Fruit fly (Drosophila melanogaster): Measurements from ENCODE around the gene CG44195.

CG44195 gene

DNA sequence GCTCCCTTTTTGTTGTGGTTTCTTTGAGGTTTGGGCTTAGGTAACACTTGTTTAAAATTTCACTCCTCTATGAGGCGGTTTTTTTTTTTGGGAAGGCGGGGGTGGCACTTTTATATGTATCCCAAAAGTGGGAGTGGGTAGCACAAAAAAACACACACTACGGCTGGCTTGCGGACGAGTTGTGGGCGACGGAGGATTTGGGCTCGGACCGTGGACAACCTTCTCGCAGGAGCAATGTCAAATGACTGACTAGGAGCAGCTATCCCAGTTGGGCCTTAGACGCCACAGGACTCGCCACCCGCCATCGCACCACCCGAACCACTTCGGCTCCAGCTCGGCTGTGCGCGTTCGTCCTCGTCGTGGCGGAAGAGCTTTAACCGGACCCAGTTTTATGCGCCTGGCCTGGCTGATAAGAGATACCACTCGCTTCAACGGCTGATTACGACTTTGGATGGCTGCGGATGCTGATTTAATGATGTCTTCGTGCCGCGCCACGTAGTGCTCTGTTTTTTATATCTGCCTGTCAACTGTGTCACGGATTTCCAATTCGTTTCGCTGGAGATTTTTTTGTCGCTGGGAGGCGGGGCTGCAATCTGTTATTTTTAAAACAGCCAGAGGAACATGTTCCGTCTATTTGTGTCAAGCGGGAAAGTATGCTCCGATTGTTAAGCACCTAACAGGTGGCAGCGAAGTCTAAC is 22.6 kb upstream of the CG44195 start, which contains the start of gene Ank2 (continued):
- TF ChIP-seq abd-A (tag; optimal IDR thresholded peaks at IDR 0.05) = peak; percentile 94
- peak; percentile 62 for TF ChIP-seq Med (GFP tag)
- TF ChIP-seq CG13894 (tag; optimal IDR thresholded peaks at IDR 0.05) = peak; percentile 91
- TF ChIP-seq jumu (GFP tag; optimal IDR thresholded peaks at IDR 0.05) = no peak
- peak; percentile 97 for TF ChIP-seq Deaf1 (tag; optimal IDR thresholded peaks at IDR 0.05)
- peak in 1 of 2 experiments; percentile 18 for TF ChIP-seq chif (GFP tag; optimal IDR thresholded peaks at IDR 0.05)

DNA sequence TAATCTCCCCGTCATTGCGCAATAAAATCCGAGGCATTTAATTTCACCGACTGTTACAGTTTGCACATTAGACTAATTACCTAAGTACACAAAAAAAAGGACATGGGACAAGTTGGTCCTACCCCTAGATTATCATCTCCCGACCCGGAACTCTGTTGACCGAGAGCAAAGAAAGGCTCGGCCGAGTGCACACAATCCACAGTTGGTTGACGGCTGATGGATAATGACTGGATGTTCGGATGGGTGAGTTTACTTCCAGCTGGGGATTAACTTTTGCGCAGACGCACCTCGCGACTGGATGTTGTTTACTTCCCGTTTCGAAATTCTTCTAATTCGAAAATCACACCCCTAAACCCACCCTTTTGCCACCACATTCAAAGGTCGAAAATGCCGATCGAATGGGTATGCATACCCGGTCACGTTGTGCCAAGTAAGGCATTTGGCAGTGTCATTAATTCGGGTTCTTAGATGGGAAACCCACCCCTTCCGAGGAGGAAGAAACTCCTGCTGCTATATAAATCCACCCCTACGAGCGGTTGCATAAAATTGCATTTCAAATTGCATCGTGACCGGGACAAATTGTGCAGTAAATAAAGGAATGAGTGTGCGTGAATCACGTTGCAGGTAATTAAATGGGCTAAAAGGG is 19.0 kb upstream of the CG44195 start:
- peak; percentile 56; the same call in 1 of the 2 replicates for TF ChIP-seq seq (GFP tag; IDR thresholded peaks at IDR 0.05)
- no peak for TF ChIP-seq Dbx (GFP tag; IDR thresholded peaks at IDR 0.05)
- TF ChIP-seq scrt (GFP tag; optimal IDR thresholded peaks at IDR 0.05) = peak; percentile 88
- TF ChIP-seq kah (GFP tag; optimal IDR thresholded peaks at IDR 0.05) = peak; percentile 25
- no peak for TF ChIP-seq luna (GFP tag; optimal IDR thresholded peaks at IDR 0.05)
- no peak for TF ChIP-seq sim (GFP tag; IDR thresholded peaks at IDR 0.05)
- no peak for TF ChIP-seq CG3838 (GFP tag; optimal IDR thresholded peaks at IDR 0.05)
- TF ChIP-seq CG9932 (GFP tag; IDR thresholded peaks at IDR 0.05) = no peak
- TF ChIP-seq hbn (GFP tag; IDR thresholded peaks at IDR 0.05; ENCODE audit: partially characterized antibody) = no peak
- 0 out of 4 replicates have a peak, but pooled peaks have one; percentile 59 for TF ChIP-seq chinmo (GFP tag; IDR thresholded peaks at IDR 0.05; ENCODE audit: partially characterized antibody)
- TF ChIP-seq tna (GFP tag; IDR thresholded peaks at IDR 0.05; ENCODE audit: partially characterized antibody) = no peak
- peak; percentile 99 for TF ChIP-seq pros (GFP tag; optimal IDR thresholded peaks at IDR 0.05)
- no peak for TF ChIP-seq cg (GFP tag; optimal IDR thresholded peaks at IDR 0.05)
- TF ChIP-seq ci (GFP tag; IDR thresholded peaks at IDR 0.05) = no peak
- peak; percentile 14 for TF ChIP-seq Deaf1 (tag; optimal IDR thresholded peaks at IDR 0.05)
- no peak for TF ChIP-seq ranshi (GFP tag; IDR thresholded peaks at IDR 0.05)
- no peak for TF ChIP-seq gro (GFP tag; optimal IDR thresholded peaks at IDR 0.05)
- no peak for TF ChIP-seq Sry-δ (GFP tag; optimal IDR thresholded peaks at IDR 0.05)
- TF ChIP-seq prd (optimal IDR thresholded peaks at IDR 0.05) = no peak
- no peak for TF ChIP-seq prd (GFP tag; IDR thresholded peaks at IDR 0.05)
- peak; percentile 45 for TF ChIP-seq oc (tag; optimal IDR thresholded peaks at IDR 0.05)
- TF ChIP-seq CG17612 (GFP tag; IDR thresholded peaks at IDR 0.05) = no peak
- no peak for TF ChIP-seq sens (GFP tag)
- no peak for TF ChIP-seq wek (GFP tag; optimal IDR thresholded peaks at IDR 0.05)
- peak; percentile 86 for TF ChIP-seq gsb-n (tag; optimal IDR thresholded peaks at IDR 0.05)
- no peak for TF ChIP-seq CG7786 (GFP tag; optimal IDR thresholded peaks at IDR 0.05)
- TF ChIP-seq z (GFP tag; IDR thresholded peaks at IDR 0.05) = no peak
- TF ChIP-seq E2f1 (GFP tag; IDR thresholded peaks at IDR 0.05) = no peak
- TF ChIP-seq CG3163 (GFP tag; optimal IDR thresholded peaks at IDR 0.05) = no peak
- no peak for TF ChIP-seq Nf-YB (GFP tag; optimal IDR thresholded peaks at IDR 0.05)
- TF ChIP-seq Bdp1 (GFP tag; optimal IDR thresholded peaks at IDR 0.05) = no peak
- no peak for TF ChIP-seq en (GFP tag; optimal IDR thresholded peaks at IDR 0.05)
- no peak for TF ChIP-seq Vsx1 (GFP tag; optimal IDR thresholded peaks at IDR 0.05)
- no peak for TF ChIP-seq tin (GFP tag; optimal IDR thresholded peaks at IDR 0.05)
- TF ChIP-seq nerfin-1 (tag; optimal IDR thresholded peaks at IDR 0.05) = peak; percentile 88
- TF ChIP-seq CG6791 (GFP tag; IDR thresholded peaks at IDR 0.05; ENCODE audit: partially characterized antibody) = 0 out of 3 replicates have a peak, but pooled peaks have one; percentile 35
- no peak for TF ChIP-seq CG9727 (GFP tag; optimal IDR thresholded peaks at IDR 0.05)
- no peak for TF ChIP-seq CG2889 (GFP tag; IDR thresholded peaks at IDR 0.05)
- TF ChIP-seq Hr51 (GFP tag; optimal IDR thresholded peaks at IDR 0.05) = peak in 1 of 2 experiments; percentile 39
- no peak for TF ChIP-seq Doc2 (GFP tag; IDR thresholded peaks at IDR 0.05)
- TF ChIP-seq Ets65A (GFP tag) = peak; percentile 60
- no peak for TF ChIP-seq slbo (GFP tag; IDR thresholded peaks at IDR 0.05)
- TF ChIP-seq ems (GFP tag; optimal IDR thresholded peaks at IDR 0.05) = no peak
